Worm (Caenorhabditis elegans) whole organism, L4 larva: Measurements from ENCODE around the gene pqn-76.
A peak's percentile ranks its signal among the peaks of the same experiment; 100 is the strongest.
"Not testable (repeated sequence)": the region's sequence is repeated elsewhere in the genome, so short reads cannot be mapped to it uniquely, and the experiment has no call there.

ENCODE experiments used
- D1046.2 ChIP-seq: fragments of 200-800 bp; sonication (Bioruptor generic); IDR thresholded peaks from 2 replicates; pipeline ENCODE4 v1.3.6; 2022; ENCODE audit warnings: missing genetic modification characterization, missing compliant biosample characterization
- F26F4.8 ChIP-seq: fragments of 200-800 bp; sonication (Bioruptor generic); conservative IDR thresholded peaks from 2 replicates; pipeline ENCODE4 v1.3.6; 2022; ENCODE audit warnings: missing genetic modification characterization, missing compliant biosample characterization
- F37D6.2 ChIP-seq: sonication (generic microtip); optimal IDR thresholded peaks from 2 replicates; lab custom pipeline; 2016; ENCODE audit warnings: mild to moderate bottlenecking, missing genetic modification characterization, missing compliant biosample characterization
- T20F7.1 ChIP-seq: fragments of 200-800 bp; sonication (Bioruptor generic); optimal IDR thresholded peaks from 2 replicates; lab custom pipeline; 2018; ENCODE audit warnings: mild to moderate bottlenecking, missing genetic modification characterization, missing compliant biosample characterization
- Y105C5A.15 ChIP-seq: fragments of 200-800 bp; sonication (Bioruptor generic); IDR thresholded peaks from 2 replicates; pipeline ENCODE4 v1.3.6; 2022; ENCODE audit warnings: missing genetic modification characterization, missing compliant biosample characterization
- Y48G9A.11 ChIP-seq: fragments of 200-800 bp; sonication (Bioruptor generic); IDR thresholded peaks from 2 replicates; pipeline ENCODE4 v1.3.6; 2022; ENCODE audit warnings: missing genetic modification reagents, missing genetic modification characterization, missing compliant biosample characterization
- Y75B8A.6 ChIP-seq: fragments of 200-800 bp; sonication (Bioruptor generic); IDR thresholded peaks from 2 replicates; pipeline ENCODE4 v1.3.6; 2022; ENCODE audit warnings: missing genetic modification reagents, missing genetic modification characterization, missing compliant biosample characterization
- ZK337.2 ChIP-seq: fragments of 200-800 bp; sonication (Bioruptor generic); IDR thresholded peaks from 2 replicates; pipeline ENCODE4 v1.3.6; 2022; ENCODE audit warnings: missing genetic modification reagents, missing genetic modification characterization, missing compliant biosample characterization
- ZK546.5 ChIP-seq, 2 experiments: sonication (generic microtip); optimal IDR thresholded peaks; 2 replicates each; lab custom pipeline; 2017; ENCODE audit warnings: missing biosample characterization in 2 of 2, missing genetic modification characterization in 2 of 2
- aha-1 ChIP-seq: fragments of 150-350 bp; peaks from one replicate; lab custom pipeline; 2014; ENCODE audit warnings: missing biosample characterization, missing genetic modification characterization
- aly-2 ChIP-seq: sonication (generic microtip); optimal IDR thresholded peaks from 2 replicates; lab custom pipeline; 2018; ENCODE audit warnings: missing biosample characterization, missing genetic modification characterization
- arid-1 ChIP-seq: fragments of 200-800 bp; sonication (Bioruptor generic); conservative IDR thresholded peaks from 2 replicates; pipeline ENCODE4 v1.3.6; 2022; ENCODE audit warnings: missing genetic modification reagents, missing genetic modification characterization, missing compliant biosample characterization
- ceh-20 ChIP-seq: fragments of 200-800 bp; sonication (Bioruptor generic); IDR thresholded peaks from 2 replicates; pipeline ENCODE4 v1.3.6; 2022; ENCODE audit warnings: missing genetic modification reagents, missing genetic modification characterization, missing compliant biosample characterization
- ceh-44 ChIP-seq: fragments of 200-800 bp; sonication (Bioruptor generic); IDR thresholded peaks from 2 replicates; pipeline ENCODE4 v1.3.6; 2022; ENCODE audit warnings: missing genetic modification reagents, missing genetic modification characterization, missing compliant biosample characterization
- ctbp-1 ChIP-seq: fragments of 200-800 bp; sonication (Bioruptor generic); IDR thresholded peaks from 2 replicates; pipeline ENCODE4 v1.3.6; 2022; ENCODE audit warnings: missing genetic modification reagents, missing genetic modification characterization, missing compliant biosample characterization
- daf-16 ChIP-seq, 3 experiments: sonication (generic microtip); optimal IDR thresholded peaks; 2 replicates each; lab custom pipeline; 2016 to 2017; ENCODE audit warnings: missing genetic modification characterization in 3 of 3, missing genetic modification reagents in 3 of 3, mild to moderate bottlenecking in 2 of 3, missing compliant biosample characterization in 2 of 3, missing biosample characterization in 1 of 3, moderate library complexity in 1 of 3
- dmd-6 ChIP-seq: fragments of 200-800 bp; sonication (Bioruptor generic); IDR thresholded peaks from 2 replicates; pipeline ENCODE4 v1.3.6; 2022; ENCODE audit warnings: missing genetic modification reagents, missing genetic modification characterization, missing compliant biosample characterization
- dmd-9 ChIP-seq: fragments of 200-800 bp; sonication (Bioruptor generic); IDR thresholded peaks from 2 replicates; pipeline ENCODE4 v1.3.6; 2022; ENCODE audit warnings: missing genetic modification reagents, missing genetic modification characterization, missing compliant biosample characterization
- hmg-1.1 ChIP-seq: fragments of 200-800 bp; sonication (Bioruptor generic); IDR thresholded peaks from 2 replicates; pipeline ENCODE4 v1.3.6; 2022; ENCODE audit warnings: missing genetic modification reagents, missing genetic modification characterization, missing compliant biosample characterization
- lin-29 ChIP-seq: fragments of 200-800 bp; sonication (Bioruptor generic); IDR thresholded peaks from 2 replicates; pipeline ENCODE4 v1.3.6; 2022; ENCODE audit warnings: missing genetic modification reagents, missing genetic modification characterization, missing compliant biosample characterization
- lin-38 ChIP-seq: fragments of 200-800 bp; sonication (Bioruptor generic); IDR thresholded peaks from 2 replicates; pipeline ENCODE4 v1.3.6; 2022; ENCODE audit warnings: missing genetic modification reagents, missing genetic modification characterization, missing compliant biosample characterization
- lsy-2 ChIP-seq, 2 experiments: fragments of 150-350 bp in 1 of 2; sonication (generic microtip) in 1 of 2; optimal IDR thresholded peaks; 2 replicates each; lab custom pipeline; 2014 to 2017; ENCODE audit warnings: missing biosample characterization in 2 of 2, missing genetic modification characterization in 2 of 2
- madf-5 ChIP-seq, 2 experiments: fragments of 200-800 bp; sonication (Bioruptor generic); IDR thresholded peaks; 2 replicates each; pipeline ENCODE4 v1.3.6; 2022; ENCODE audit warnings: missing compliant biosample characterization in 2 of 2, missing genetic modification characterization in 2 of 2
- madf-9 ChIP-seq: fragments of 200-800 bp; sonication (Bioruptor generic); conservative IDR thresholded peaks from 2 replicates; pipeline ENCODE4 v1.3.6; 2022; ENCODE audit warnings: missing genetic modification reagents, missing genetic modification characterization, missing compliant biosample characterization
- mdt-29 ChIP-seq: fragments of 200-800 bp; sonication (Bioruptor generic); IDR thresholded peaks from 2 replicates; pipeline ENCODE4 v1.3.6; 2022; ENCODE audit warnings: missing genetic modification reagents, missing genetic modification characterization, missing compliant biosample characterization
- mxl-2 ChIP-seq: fragments of 200-800 bp; sonication (Bioruptor generic); conservative IDR thresholded peaks from 2 replicates; pipeline ENCODE4 v1.3.6; 2022; ENCODE audit warnings: missing genetic modification reagents, missing genetic modification characterization, missing compliant biosample characterization
- nhr-41 ChIP-seq: fragments of 200-800 bp; sonication (Bioruptor generic); IDR thresholded peaks from 2 replicates; pipeline ENCODE4 v1.3.6; 2022; ENCODE audit warnings: missing genetic modification reagents, missing genetic modification characterization, missing compliant biosample characterization
- nhr-42 ChIP-seq: fragments of 200-800 bp; sonication (Bioruptor generic); IDR thresholded peaks from 2 replicates; pipeline ENCODE4 v1.3.6; 2022; ENCODE audit warnings: missing genetic modification characterization, missing compliant biosample characterization
- nhr-48 ChIP-seq: sonication (generic microtip); optimal IDR thresholded peaks from 2 replicates; lab custom pipeline; 2016; ENCODE audit warnings: mild to moderate bottlenecking, missing genetic modification characterization, missing compliant biosample characterization
- pha-4 ChIP-seq, 2 experiments: fragments of 150-350 bp in 1 of 2; fragments of 200-800 bp in 1 of 2; sonication (Bioruptor generic) in 1 of 2; IDR thresholded peaks in 1 of 2; optimal IDR thresholded peaks in 1 of 2; 2 replicates each; pipeline versions ENCODE4 v1.3.6 to Lab custom; 2014 to 2022; ENCODE audit warnings: missing genetic modification characterization in 2 of 2, missing genetic modification reagents in 2 of 2, missing biosample characterization in 1 of 2, missing compliant biosample characterization in 1 of 2
- php-3 ChIP-seq: fragments of 200-800 bp; sonication (Bioruptor generic); IDR thresholded peaks from 2 replicates; pipeline ENCODE4 v1.3.6; 2022; ENCODE audit warnings: missing genetic modification reagents, missing genetic modification characterization, missing compliant biosample characterization
- rbr-2 ChIP-seq: sonication (generic microtip); optimal IDR thresholded peaks from 2 replicates; lab custom pipeline; 2016; ENCODE audit warnings: missing genotype, missing genetic modification characterization, missing compliant biosample characterization
- snpc-1.2 ChIP-seq: fragments of 200-800 bp; sonication (Bioruptor generic); IDR thresholded peaks from 2 replicates; pipeline ENCODE4 v1.3.6; 2022; ENCODE audit warnings: missing genetic modification reagents, missing genetic modification characterization, missing compliant biosample characterization
- spr-1 ChIP-seq: sonication (generic microtip); optimal IDR thresholded peaks from 2 replicates; lab custom pipeline; 2016; ENCODE audit warnings: mild to moderate bottlenecking, missing genetic modification characterization, missing compliant biosample characterization
- tag-97 ChIP-seq: fragments of 200-800 bp; sonication (Bioruptor generic); IDR thresholded peaks from 2 replicates; pipeline ENCODE4 v1.3.6; 2022; ENCODE audit warnings: missing genetic modification characterization, missing compliant biosample characterization
- tra-1 ChIP-seq: fragments of 200-800 bp; sonication (Bioruptor generic); IDR thresholded peaks from 2 replicates; pipeline ENCODE4 v1.3.6; 2022; ENCODE audit warnings: missing genetic modification reagents, missing genetic modification characterization, missing compliant biosample characterization
- vab-7 ChIP-seq: fragments of 200-800 bp; sonication (Bioruptor generic); IDR thresholded peaks from 2 replicates; pipeline ENCODE4 v1.3.6; 2022; ENCODE audit warnings: missing genetic modification reagents, missing genetic modification characterization, missing compliant biosample characterization
- zfp-2 ChIP-seq: sonication (generic microtip); optimal IDR thresholded peaks from 2 replicates; lab custom pipeline; 2016; ENCODE audit warnings: mild to moderate bottlenecking, missing genetic modification characterization, missing compliant biosample characterization
- zfp-3 ChIP-seq: fragments of 200-800 bp; sonication (Bioruptor generic); conservative IDR thresholded peaks from 2 replicates; pipeline ENCODE4 v1.3.6; 2022; ENCODE audit warnings: missing genetic modification reagents, missing genetic modification characterization, missing compliant biosample characterization

The pqn-76 gene

ce11 chrIV:15578786-15579185 lies at the start of gene pqn-76:
pqn-76 (plus strand) TSS chrIV:15579086.
- not testable (repeated sequence) for TF ChIP-seq tra-1 (GFP tag; lab: Robert Waterston, UW); zfp-3; F37D6.2 (tag; lab: Kevin White, UChicago)

ce11 chrIV:15530486-15530885 lies 48.4 kb upstream of the pqn-76 start:
- peak; percentile 94 for TF ChIP-seq dmd-6 (GFP tag; lab: Robert Waterston, UW)
- peak; percentile 51; the same call in 1 of the 2 replicates for TF ChIP-seq nhr-41 (GFP tag; lab: Robert Waterston, UW)
- TF ChIP-seq nhr-42 (GFP tag; lab: Robert Waterston, UW): peak; percentile 96
- peak; percentile 94 for TF ChIP-seq lin-29 (GFP tag; lab: Robert Waterston, UW)
- TF ChIP-seq ceh-44 (GFP tag; lab: Robert Waterston, UW): peak; percentile 43; the same call in 1 of the 2 replicates
- TF ChIP-seq dmd-9 (GFP tag; lab: Robert Waterston, UW): peak; percentile 94
- peak; percentile 66 for TF ChIP-seq T20F7.1 (GFP tag; lab: Kevin White, UChicago)
- peak; percentile 93 for TF ChIP-seq ZK337.2
- TF ChIP-seq Y48G9A.11 (GFP tag; lab: Robert Waterston, UW): peak; percentile 90
- TF ChIP-seq lsy-2 (tag; optimal IDR thresholded peaks at IDR 0.05; lab: Kevin White, UChicago): peak; percentile 18 to 54
- peak; percentile 86 for TF ChIP-seq php-3 (GFP tag; lab: Robert Waterston, UW)
- TF ChIP-seq Y75B8A.6: peak; percentile 87
- TF ChIP-seq Y105C5A.15: 0 out of 2 replicates have a peak, but pooled peaks have one; percentile 67
- 0 out of 2 replicates have a peak, but pooled peaks have one; percentile 35 for TF ChIP-seq arid-1
- peak; percentile 75 for TF ChIP-seq ctbp-1 (GFP tag; lab: Robert Waterston, UW)
- peak; percentile 4 for TF ChIP-seq nhr-48 (tag; lab: Kevin White, UChicago)
- TF ChIP-seq tag-97 (GFP tag; lab: Robert Waterston, UW): peak; percentile 88; the same call in 1 of the 2 replicates
- TF ChIP-seq D1046.2 (GFP tag; lab: Robert Waterston, UW): peak; percentile 94; the same call in 1 of the 2 replicates
- TF ChIP-seq rbr-2: peak; percentile 31
- TF ChIP-seq mdt-29 (GFP tag; lab: Robert Waterston, UW): peak; percentile 95
- peak; percentile 78; the same call in 1 of the 2 replicates for TF ChIP-seq tra-1 (GFP tag; lab: Robert Waterston, UW)
- peak; percentile 88 for TF ChIP-seq pha-4 (GFP tag; IDR thresholded peaks at IDR 0.05; lab: Robert Waterston, UW)
- TF ChIP-seq pha-4 (tag; optimal IDR thresholded peaks at IDR 0.05; lab: Kevin White, UChicago): not testable (repeated sequence)
- peak; percentile 93 for TF ChIP-seq madf-9 (GFP tag; lab: Robert Waterston, UW)
- peak; percentile 96 for TF ChIP-seq zfp-3
- TF ChIP-seq lin-38: peak; percentile 96
- TF ChIP-seq ceh-20 (GFP tag; lab: Robert Waterston, UW): peak; percentile 94
- peak; percentile 5 for TF ChIP-seq spr-1 (tag; lab: Kevin White, UChicago)
- peak; percentile 72 to 85; a peak in 2 of 4 replicates for TF ChIP-seq madf-5 (GFP tag; IDR thresholded peaks at IDR 0.05; lab: Robert Waterston, UW)
- 0 out of 2 replicates have a peak, but pooled peaks have one; percentile 56 for TF ChIP-seq mxl-2 (GFP tag; lab: Robert Waterston, UW)
- TF ChIP-seq vab-7: peak; percentile 87
- TF ChIP-seq snpc-1.2 (GFP tag; lab: Robert Waterston, UW): peak; percentile 99
- TF ChIP-seq hmg-1.1 (GFP tag; lab: Robert Waterston, UW): peak; percentile 84

- TF ChIP-seq ceh-44 (GFP tag; lab: Robert Waterston, UW) (no peak), ZK546.5 (tag; optimal IDR thresholded peaks at IDR 0.05; lab: Kevin White, UChicago) (no peak), mdt-29 (GFP tag; lab: Robert Waterston, UW) (no peak), aly-2 (tag; lab: Kevin White, UChicago) (no peak), zfp-2 (tag; lab: Kevin White, UChicago) (no peak), daf-16 (GFP tag; optimal IDR thresholded peaks at IDR 0.05; lab: Kevin White, UChicago) (no peak), daf-16 (tag; optimal IDR thresholded peaks at IDR 0.05; lab: Kevin White, UChicago) (no peak), arid-1 (no peak), aha-1 (peak; percentile 24), F26F4.8 (GFP tag; lab: Robert Waterston, UW) (no peak)
Observed at ce11 chrIV:15537338-15537737, 41.5 kb upstream of the pqn-76 start.
